Worm (Caenorhabditis elegans) whole organism, young adult: Measurements from ENCODE around the gene age-1.

Experiments
- B0035.1 ChIP-seq: sonication (generic microtip); optimal IDR thresholded peaks from 2 replicates; lab custom pipeline; 2016; ENCODE audit warnings: missing genetic modification characterization, mild to moderate bottlenecking, missing compliant biosample characterization, missing genotype, missing genetic modification reagents
- F10E7.11 ChIP-seq: sonication (generic microtip); optimal IDR thresholded peaks from 2 replicates; lab custom pipeline; 2017; ENCODE audit warnings: mild to moderate bottlenecking, missing genetic modification characterization, moderate library complexity, missing compliant biosample characterization
- F23B12.7 ChIP-seq: sonication (generic microtip); optimal IDR thresholded peaks from 2 replicates; lab custom pipeline; 2017; ENCODE audit warnings: missing genetic modification characterization, mild to moderate bottlenecking, missing compliant biosample characterization, antibody characterized with exemption, moderate library complexity; ENCODE audit not compliant: insufficient read depth
- F33H1.4 ChIP-seq: fragments of 200-800 bp; sonication (Bioruptor generic); IDR thresholded peaks from 2 replicates; pipeline ENCODE4 v1.3.6; 2022; ENCODE audit warnings: missing genetic modification reagents, missing genetic modification characterization, missing compliant biosample characterization
- F37B4.10 ChIP-seq: fragments of 200-800 bp; sonication (Bioruptor generic); IDR thresholded peaks from 2 replicates; pipeline ENCODE4 v1.3.6; 2022; ENCODE audit warnings: missing genetic modification characterization, missing compliant biosample characterization
- F52B5.7 ChIP-seq: sonication (generic microtip); optimal IDR thresholded peaks from 2 replicates; lab custom pipeline; 2016; ENCODE audit warnings: mild to moderate bottlenecking, missing genetic modification characterization, missing compliant biosample characterization
- K12H6.12 ChIP-seq: fragments of 200-800 bp; sonication (Bioruptor generic); optimal IDR thresholded peaks from 2 replicates; lab custom pipeline; 2018; ENCODE audit warnings: mild to moderate bottlenecking, missing genetic modification characterization, missing compliant biosample characterization
- T26A5.8 ChIP-seq: sonication (generic microtip); optimal IDR thresholded peaks from 2 replicates; lab custom pipeline; 2016; ENCODE audit warnings: missing genetic modification characterization, missing compliant biosample characterization
- Y56A3A.18 ChIP-seq: fragments of 200-800 bp; sonication (Bioruptor generic); IDR thresholded peaks from 2 replicates; pipeline ENCODE4 v1.3.6; 2022; ENCODE audit warnings: missing genetic modification reagents, missing genetic modification characterization, missing compliant biosample characterization
- akir-1 ChIP-seq: fragments of 200-800 bp; sonication (Bioruptor generic); optimal IDR thresholded peaks from 2 replicates; lab custom pipeline; 2018; ENCODE audit warnings: mild to moderate bottlenecking, missing genetic modification characterization, moderate library complexity, missing compliant biosample characterization
- attf-3 ChIP-seq: fragments of 200-800 bp; sonication (Bioruptor generic); conservative IDR thresholded peaks from 2 replicates; pipeline ENCODE4 v1.3.6; 2022; ENCODE audit warnings: missing genetic modification reagents, missing genetic modification characterization, missing compliant biosample characterization
- bed-1 ChIP-seq: fragments of 200-800 bp; sonication (Bioruptor generic); IDR thresholded peaks from 2 replicates; pipeline ENCODE4 v1.3.6; 2022; ENCODE audit warnings: missing genetic modification reagents, missing genetic modification characterization, missing compliant biosample characterization
- cebp-1 ChIP-seq, 2 experiments: fragments of 200-800 bp in 1 of 2; sonication (Bioruptor generic) in 1 of 2; sonication (generic microtip) in 1 of 2; IDR thresholded peaks in 1 of 2; optimal IDR thresholded peaks in 1 of 2; 2 replicates each; pipeline versions ENCODE4 v1.3.6 to Lab custom; 2017 to 2022; ENCODE audit warnings: missing compliant biosample characterization in 2 of 2, missing genetic modification characterization in 2 of 2, mild to moderate bottlenecking in 1 of 2, missing genetic modification reagents in 1 of 2, moderate library complexity in 1 of 2
- ceh-79 ChIP-seq: sonication (generic microtip); optimal IDR thresholded peaks from 2 replicates; lab custom pipeline; 2017; ENCODE audit warnings: mild to moderate bottlenecking, missing genetic modification characterization, missing compliant biosample characterization
- ceh-91 ChIP-seq: fragments of 200-800 bp; sonication (Bioruptor generic); IDR thresholded peaks from 2 replicates; pipeline ENCODE4 v1.3.6; 2022; ENCODE audit warnings: missing genetic modification reagents, missing genetic modification characterization, missing compliant biosample characterization
- die-1 ChIP-seq: sonication (generic microtip); optimal IDR thresholded peaks from 2 replicates; lab custom pipeline; 2016; ENCODE audit warnings: missing genotype, mild to moderate bottlenecking, missing genetic modification characterization, missing compliant biosample characterization
- dpff-1 ChIP-seq: sonication (generic microtip); optimal IDR thresholded peaks from 2 replicates; lab custom pipeline; 2017; ENCODE audit warnings: mild to moderate bottlenecking, missing genetic modification characterization, missing compliant biosample characterization
- efl-1 ChIP-seq: fragments of 150-350 bp; optimal IDR thresholded peaks from 2 replicates; lab custom pipeline; 2014; ENCODE audit warnings: missing biosample characterization, missing genetic modification reagents, missing genetic modification characterization
- egl-18 ChIP-seq: fragments of 200-800 bp; sonication (Bioruptor generic); IDR thresholded peaks from 2 replicates; pipeline ENCODE4 v1.3.6; 2022; ENCODE audit warnings: missing genetic modification reagents, missing genetic modification characterization, missing compliant biosample characterization
- him-1 ChIP-seq: sonication (generic microtip); optimal IDR thresholded peaks from 2 replicates; lab custom pipeline; 2016; ENCODE audit warnings: missing genotype, missing genetic modification reagents, missing genetic modification characterization, missing compliant biosample characterization
- hrde-1 ChIP-seq: sonication (generic microtip); optimal IDR thresholded peaks from 2 replicates; lab custom pipeline; 2016; ENCODE audit warnings: missing genetic modification characterization, mild to moderate bottlenecking, missing compliant biosample characterization, moderate library complexity, missing genotype, missing genetic modification reagents, borderline replicate concordance
- lag-1 ChIP-seq: fragments of 200-800 bp; sonication (Bioruptor generic); IDR thresholded peaks from 2 replicates; pipeline ENCODE4 v1.3.6; 2022; ENCODE audit warnings: missing genetic modification reagents, missing genetic modification characterization, missing compliant biosample characterization
- let-526 ChIP-seq: fragments of 200-800 bp; sonication (Bioruptor generic); IDR thresholded peaks from 2 replicates; pipeline ENCODE4 v1.3.6; 2022; ENCODE audit warnings: missing genetic modification reagents, missing genetic modification characterization, missing compliant biosample characterization
- lin-26 ChIP-seq: fragments of 200-800 bp; sonication (Bioruptor generic); IDR thresholded peaks from 2 replicates; pipeline ENCODE4 v1.3.6; 2022; ENCODE audit warnings: missing genetic modification reagents, missing genetic modification characterization, missing compliant biosample characterization
- lin-54 ChIP-seq: fragments of 200-800 bp; sonication (Bioruptor generic); optimal IDR thresholded peaks from 2 replicates; lab custom pipeline; 2018; ENCODE audit warnings: mild to moderate bottlenecking, missing genetic modification characterization, missing compliant biosample characterization
- lsy-27 ChIP-seq: sonication (generic microtip); optimal IDR thresholded peaks from 2 replicates; lab custom pipeline; 2017; ENCODE audit warnings: missing genetic modification characterization, mild to moderate bottlenecking, missing compliant biosample characterization, antibody characterized with exemption, missing genotype, borderline replicate concordance; ENCODE audit not compliant: insufficient read depth
- madf-10 ChIP-seq: sonication (generic microtip); optimal IDR thresholded peaks from 2 replicates; lab custom pipeline; 2016; ENCODE audit warnings: mild to moderate bottlenecking, missing genetic modification characterization, missing compliant biosample characterization
- madf-6 ChIP-seq: fragments of 200-800 bp; sonication (Bioruptor generic); IDR thresholded peaks from 2 replicates; pipeline ENCODE4 v1.3.6; 2022; ENCODE audit warnings: missing genetic modification reagents, missing genetic modification characterization, missing compliant biosample characterization
- mcd-1 ChIP-seq: fragments of 200-800 bp; sonication (Bioruptor generic); IDR thresholded peaks from 2 replicates; pipeline ENCODE4 v1.3.6; 2022; ENCODE audit warnings: missing genetic modification reagents, missing genetic modification characterization, missing compliant biosample characterization
- nfya-1 ChIP-seq: sonication (generic microtip); optimal IDR thresholded peaks from 2 replicates; lab custom pipeline; 2017; ENCODE audit warnings: antibody characterized with exemption, missing compliant biosample characterization, missing genetic modification characterization, borderline replicate concordance; ENCODE audit not compliant: insufficient read depth
- nhr-120 ChIP-seq: fragments of 200-800 bp; sonication (Bioruptor generic); IDR thresholded peaks from 2 replicates; pipeline ENCODE4 v1.3.6; 2022; ENCODE audit warnings: missing genetic modification characterization, missing compliant biosample characterization
- nhr-179 ChIP-seq: sonication (generic microtip); optimal IDR thresholded peaks from 2 replicates; lab custom pipeline; 2016; ENCODE audit warnings: mild to moderate bottlenecking, missing genetic modification characterization, missing compliant biosample characterization
- nhr-90 ChIP-seq: sonication (generic microtip); optimal IDR thresholded peaks from 2 replicates; lab custom pipeline; 2016; ENCODE audit warnings: missing genotype, mild to moderate bottlenecking, missing genetic modification characterization, missing compliant biosample characterization
- rcor-1 ChIP-seq: fragments of 200-800 bp; sonication (Bioruptor generic); IDR thresholded peaks from 2 replicates; pipeline ENCODE4 v1.3.6; 2022; ENCODE audit warnings: missing genetic modification reagents, missing genetic modification characterization, missing compliant biosample characterization
- rec-8 ChIP-seq, 2 experiments: sonication (generic microtip); optimal IDR thresholded peaks; 2 replicates each; lab custom pipeline; 2016; ENCODE audit warnings: mild to moderate bottlenecking in 2 of 2, missing genetic modification characterization in 2 of 2, missing genetic modification reagents in 2 of 2, missing genotype in 2 of 2, missing biosample characterization in 1 of 2, missing compliant biosample characterization in 1 of 2, moderate library complexity in 1 of 2
- repo-1 ChIP-seq: sonication (generic microtip); optimal IDR thresholded peaks from 2 replicates; lab custom pipeline; 2017; ENCODE audit warnings: mild to moderate bottlenecking, missing genetic modification characterization, missing compliant biosample characterization
- sea-2 ChIP-seq: fragments of 200-800 bp; sonication (Bioruptor generic); IDR thresholded peaks from 2 replicates; pipeline ENCODE4 v1.3.6; 2022; ENCODE audit warnings: missing genetic modification characterization, missing compliant biosample characterization
- snpc-1.3 ChIP-seq: sonication (generic microtip); optimal IDR thresholded peaks from 2 replicates; lab custom pipeline; 2017; ENCODE audit warnings: missing genetic modification characterization, mild to moderate bottlenecking, missing compliant biosample characterization, antibody characterized with exemption, moderate library complexity, missing genotype, missing genetic modification reagents; ENCODE audit not compliant: insufficient read depth
- snpc-3.4 ChIP-seq: sonication (generic microtip); optimal IDR thresholded peaks from 2 replicates; lab custom pipeline; 2017; ENCODE audit warnings: missing genetic modification characterization, mild to moderate bottlenecking, missing compliant biosample characterization, antibody characterized with exemption, moderate library complexity, missing genotype, missing genetic modification reagents
- snpc-4 ChIP-seq, 5 experiments: fragments of 150-350 bp in 1 of 5; sonication (generic microtip) in 4 of 5; optimal IDR thresholded peaks; 2 replicates each; lab custom pipeline; 2014 to 2018; ENCODE audit warnings: missing genetic modification characterization in 5 of 5, missing biosample characterization in 3 of 5, antibody characterized with exemption in 2 of 5, mild to moderate bottlenecking in 2 of 5, missing compliant biosample characterization in 2 of 5, missing genotype in 2 of 5, moderate library complexity in 2 of 5, missing genetic modification reagents in 1 of 5
- somi-1 ChIP-seq: fragments of 200-800 bp; sonication (Bioruptor generic); optimal IDR thresholded peaks from 2 replicates; lab custom pipeline; 2018; ENCODE audit warnings: mild to moderate bottlenecking, missing genetic modification characterization, missing compliant biosample characterization
- sptf-2 ChIP-seq: fragments of 200-800 bp; sonication (Bioruptor generic); optimal IDR thresholded peaks from 2 replicates; lab custom pipeline; 2018; ENCODE audit warnings: mild to moderate bottlenecking, missing genetic modification characterization, missing compliant biosample characterization
- tbx-9 ChIP-seq: sonication (generic microtip); optimal IDR thresholded peaks from 2 replicates; lab custom pipeline; 2016; ENCODE audit warnings: borderline replicate concordance, missing genetic modification characterization, inconsistent platforms, missing compliant biosample characterization
- ztf-25 ChIP-seq: fragments of 200-800 bp; sonication (Bioruptor generic); IDR thresholded peaks from 2 replicates; pipeline ENCODE4 v1.3.6; 2022; ENCODE audit warnings: missing genetic modification reagents, missing genetic modification characterization, missing compliant biosample characterization
- ztf-26 ChIP-seq: sonication (generic microtip); optimal IDR thresholded peaks from 2 replicates; lab custom pipeline; 2017; ENCODE audit warnings: missing genetic modification characterization, missing compliant biosample characterization
- ztf-28 ChIP-seq: fragments of 200-800 bp; sonication (Bioruptor generic); IDR thresholded peaks from 2 replicates; pipeline ENCODE4 v1.3.6; 2022; ENCODE audit warnings: missing genetic modification reagents, missing genetic modification characterization, missing compliant biosample characterization
- ztf-3 ChIP-seq: fragments of 200-800 bp; sonication (Bioruptor generic); optimal IDR thresholded peaks from 2 replicates; lab custom pipeline; 2018; ENCODE audit warnings: mild to moderate bottlenecking, missing genetic modification characterization, missing compliant biosample characterization

Gene age-1

ce11 chrII:11544714-11545113 lies 17.9 kb upstream of the age-1 start, which contains the start of gene F54D5.9 (continued):
- TF ChIP-seq rcor-1 (no peak; the same call in 1 of the 2 replicates), akir-1 (GFP tag; lab: Kevin White, UChicago) (no peak), repo-1 (tag; lab: Kevin White, UChicago) (no peak), lag-1 (GFP tag; lab: Robert Waterston, UW) (no peak), efl-1 (GFP tag; lab: Kevin White, UChicago) (peak; percentile 71), F33H1.4 (GFP tag; lab: Robert Waterston, UW) (peak; percentile 83), snpc-4 (GFP tag; optimal IDR thresholded peaks at IDR 0.05; lab: Kevin White, UChicago) (no peak), snpc-4 (tag; optimal IDR thresholded peaks at IDR 0.05; lab: Kevin White, UChicago) (no peak), F37B4.10 (GFP tag; lab: Robert Waterston, UW) (no peak), ztf-3 (GFP tag; lab: Kevin White, UChicago) (no peak), nhr-120 (no peak), bed-1 (GFP tag; lab: Robert Waterston, UW) (no peak), sea-2 (GFP tag; lab: Robert Waterston, UW) (no peak), B0035.1 (tag; lab: Kevin White, UChicago) (no peak), nfya-1 (tag; lab: Kevin White, UChicago) (no peak), hrde-1 (tag; lab: Kevin White, UChicago) (no peak), somi-1 (no peak), F52B5.7 (tag; lab: Kevin White, UChicago) (no peak), ztf-28 (GFP tag; lab: Robert Waterston, UW) (no peak), attf-3 (no peak), ceh-91 (peak; percentile 61; the same call in 1 of the 2 replicates), K12H6.12 (no peak), ztf-25 (no peak), Y56A3A.18 (GFP tag; lab: Robert Waterston, UW) (no peak), lin-54 (no peak), snpc-1.3 (tag; lab: Kevin White, UChicago) (no peak), cebp-1 (GFP tag; IDR thresholded peaks at IDR 0.05; lab: Robert Waterston, UW) (no peak), cebp-1 (tag; optimal IDR thresholded peaks at IDR 0.05; lab: Kevin White, UChicago) (no peak), him-1 (tag; lab: Kevin White, UChicago) (no peak), mcd-1 (GFP tag; lab: Robert Waterston, UW) (0 out of 2 replicates have a peak, but pooled peaks have one; percentile 6), snpc-3.4 (tag; lab: Kevin White, UChicago) (peak; percentile 36), T26A5.8 (tag; lab: Kevin White, UChicago) (no peak), madf-6 (GFP tag; lab: Robert Waterston, UW) (peak; percentile 85), nhr-90 (tag; lab: Kevin White, UChicago) (no peak), lsy-27 (tag; lab: Kevin White, UChicago) (no peak), lin-26 (no peak), let-526 (no peak), nhr-179 (no peak), sptf-2 (GFP tag; lab: Kevin White, UChicago) (no peak), ceh-79 (no peak), ztf-26 (tag; lab: Kevin White, UChicago) (no peak), tbx-9 (tag; lab: Kevin White, UChicago) (no peak), madf-10 (tag; lab: Kevin White, UChicago) (no peak), dpff-1 (tag; lab: Kevin White, UChicago) (no peak), F23B12.7 (tag; lab: Kevin White, UChicago) (no peak), F10E7.11 (tag; lab: Kevin White, UChicago) (no peak), egl-18 (GFP tag; lab: Robert Waterston, UW) (no peak), die-1 (no peak), rec-8 (tag; optimal IDR thresholded peaks at IDR 0.05; lab: Kevin White, UChicago) (no peak)
